Fruit fly (Drosophila melanogaster) whole organism, prepupa: ENCODE results near the gene Tl.

ENCODE experiments used
- Blimp-1 ChIP-seq: fragments of 200-800 bp; sonication (Bioruptor generic); optimal IDR thresholded peaks from 3 replicates; lab custom pipeline; 2017; ENCODE audit warnings: missing biosample characterization, missing genetic modification characterization, mild to moderate bottlenecking, moderate library complexity, missing genetic modification reagents
- CG10631 ChIP-seq: fragments of 200-800 bp; sonication (Bioruptor generic); optimal IDR thresholded peaks from 2 replicates; lab custom pipeline; 2016; ENCODE audit warnings: missing biosample characterization, missing genetic modification characterization
- CG10669 ChIP-seq: fragments of 200-800 bp; sonication (Bioruptor generic); optimal IDR thresholded peaks from 3 replicates; lab custom pipeline; 2018; ENCODE audit warnings: missing biosample characterization, mild to moderate bottlenecking, missing genetic modification characterization, moderate library complexity
- CG11294 ChIP-seq: fragments of 200-800 bp; sonication (Bioruptor generic); IDR thresholded peaks from 2 replicates; pipeline ENCODE4 v1.3.6; 2022; ENCODE audit warnings: missing biosample characterization, missing genetic modification characterization
- CG11762 ChIP-seq: fragments of 200-800 bp; sonication (Bioruptor generic); optimal IDR thresholded peaks from 3 replicates; lab custom pipeline; 2016; ENCODE audit warnings: missing biosample characterization, missing genetic modification characterization; ENCODE audit not compliant: insufficient read depth
- CG11902 ChIP-seq: fragments of 200-800 bp; sonication (Bioruptor generic); optimal IDR thresholded peaks from 3 replicates; lab custom pipeline; 2016; ENCODE audit warnings: missing biosample characterization, missing genetic modification characterization
- CG3032 ChIP-seq: fragments of 200-800 bp; optimal IDR thresholded peaks from 2 replicates; lab custom pipeline; 2019; ENCODE audit warnings: missing biosample characterization, mild to moderate bottlenecking, missing genetic modification characterization, moderate library complexity
- CG31627 ChIP-seq: fragments of 200-800 bp; sonication (Bioruptor generic); optimal IDR thresholded peaks from 3 replicates; lab custom pipeline; 2016; ENCODE audit warnings: missing biosample characterization, missing genetic modification characterization
- CG32006 ChIP-seq: fragments of 200-800 bp; sonication (Bioruptor generic); optimal IDR thresholded peaks from 3 replicates; lab custom pipeline; 2017; ENCODE audit warnings: missing biosample characterization, mild to moderate bottlenecking, missing genetic modification characterization
- CG34406 ChIP-seq: fragments of 200-800 bp; sonication (Bioruptor generic); optimal IDR thresholded peaks from 3 replicates; lab custom pipeline; 2016; ENCODE audit warnings: missing biosample characterization, missing genetic modification characterization
- CG4318 ChIP-seq: fragments of 200-800 bp; sonication (Bioruptor generic); optimal IDR thresholded peaks from 3 replicates; lab custom pipeline; 2017; ENCODE audit warnings: missing biosample characterization, mild to moderate bottlenecking, missing genetic modification characterization
- CG6163 ChIP-seq: fragments of 200-800 bp; sonication (Bioruptor generic); IDR thresholded peaks from 3 replicates; pipeline ENCODE4 v1.3.6; 2022; ENCODE audit warnings: missing biosample characterization, missing genetic modification characterization
- CG6808 ChIP-seq: fragments of 200-800 bp; sonication (Bioruptor generic); optimal IDR thresholded peaks from 3 replicates; lab custom pipeline; 2017; ENCODE audit warnings: missing biosample characterization, missing genetic modification characterization, mild to moderate bottlenecking, moderate library complexity, missing genetic modification reagents
- CG6854 ChIP-seq: fragments of 200-800 bp; sonication (Bioruptor generic); optimal IDR thresholded peaks from 2 replicates; lab custom pipeline; 2017; ENCODE audit warnings: missing biosample characterization, mild to moderate bottlenecking, missing genetic modification characterization
- CG7368 ChIP-seq: fragments of 200-800 bp; sonication (Bioruptor generic); optimal IDR thresholded peaks from 3 replicates; lab custom pipeline; 2016; ENCODE audit warnings: missing biosample characterization, missing genetic modification characterization
- CG8119 ChIP-seq: fragments of 200-800 bp; sonication (Bioruptor generic); IDR thresholded peaks from 3 replicates; pipeline ENCODE4 v1.3.6; 2022; ENCODE audit warnings: missing biosample characterization, missing genetic modification characterization
- CG8319 ChIP-seq: fragments of 200-800 bp; sonication (Bioruptor generic); optimal IDR thresholded peaks from 3 replicates; lab custom pipeline; 2016; ENCODE audit warnings: missing biosample characterization, missing genetic modification characterization
- CG8632 ChIP-seq: fragments of 200-800 bp; sonication (Bioruptor generic); optimal IDR thresholded peaks from 3 replicates; lab custom pipeline; 2016; ENCODE audit warnings: missing biosample characterization, missing genetic modification characterization
- CG9139 ChIP-seq: fragments of 200-800 bp; sonication (Bioruptor generic); optimal IDR thresholded peaks from 3 replicates; lab custom pipeline; 2017; ENCODE audit warnings: missing biosample characterization, mild to moderate bottlenecking, missing genetic modification characterization
- Eip75B ChIP-seq: fragments of 200-800 bp; sonication (Bioruptor generic); optimal IDR thresholded peaks from 3 replicates; lab custom pipeline; 2016; ENCODE audit warnings: missing biosample characterization, missing genetic modification characterization
- Eip78C ChIP-seq: fragments of 200-800 bp; sonication (Bioruptor generic); peaks from one replicate; lab custom pipeline; 2016; ENCODE audit warnings: missing biosample characterization, missing genetic modification characterization
- Eip93F ChIP-seq: fragments of 200-800 bp; sonication (Bioruptor generic); optimal IDR thresholded peaks from 2 replicates; lab custom pipeline; 2016; ENCODE audit warnings: missing biosample characterization, mild to moderate bottlenecking, missing genetic modification characterization
- Ets21C ChIP-seq: fragments of 200-800 bp; sonication (Bioruptor generic); optimal IDR thresholded peaks from 3 replicates; lab custom pipeline; 2016; ENCODE audit warnings: missing biosample characterization, missing genetic modification characterization
- Ets96B ChIP-seq: fragments of 200-800 bp; optimal IDR thresholded peaks from 2 replicates; lab custom pipeline; 2019; ENCODE audit warnings: missing biosample characterization, mild to moderate bottlenecking, missing genetic modification characterization, moderate library complexity
- Gug ChIP-seq: fragments of 200-800 bp; sonication (Bioruptor generic); IDR thresholded peaks from 2 replicates; pipeline ENCODE4 v1.3.6; 2022; ENCODE audit warnings: missing biosample characterization, missing genetic modification characterization
- Hr38 ChIP-seq: sonication (Bioruptor generic); optimal IDR thresholded peaks from 2 replicates; lab custom pipeline; 2016; ENCODE audit warnings: missing biosample characterization, missing genetic modification characterization
- Hr4 ChIP-seq: fragments of 200-800 bp; sonication (Bioruptor generic); optimal IDR thresholded peaks from 3 replicates; lab custom pipeline; 2016; ENCODE audit warnings: missing biosample characterization, missing genetic modification characterization
- Met ChIP-seq: fragments of 200-800 bp; sonication (Bioruptor generic); optimal IDR thresholded peaks from 3 replicates; lab custom pipeline; 2016; ENCODE audit warnings: missing biosample characterization, missing genetic modification characterization
- OdsH ChIP-seq: fragments of 200-800 bp; sonication (Bioruptor generic); optimal IDR thresholded peaks from 3 replicates; lab custom pipeline; 2016; ENCODE audit warnings: missing biosample characterization, missing genetic modification characterization
- Sox102F ChIP-seq: fragments of 200-800 bp; sonication (Bioruptor generic); optimal IDR thresholded peaks from 2 replicates; lab custom pipeline; 2016; ENCODE audit warnings: missing biosample characterization, mild to moderate bottlenecking, missing genetic modification characterization
- Sox14 ChIP-seq: fragments of 200-800 bp; sonication (Bioruptor generic); optimal IDR thresholded peaks from 3 replicates; lab custom pipeline; 2016; ENCODE audit warnings: missing biosample characterization, missing genetic modification characterization
- Sox15 ChIP-seq: fragments of 200-800 bp; sonication (Bioruptor generic); optimal IDR thresholded peaks from 3 replicates; lab custom pipeline; 2016; ENCODE audit warnings: missing biosample characterization, missing genetic modification characterization
- dsx ChIP-seq: fragments of 200-800 bp; optimal IDR thresholded peaks from 3 replicates; lab custom pipeline; 2019; ENCODE audit warnings: missing biosample characterization, mild to moderate bottlenecking, missing genetic modification characterization, moderate library complexity; ENCODE audit not compliant: poor library complexity, severe bottlenecking
- esn ChIP-seq: fragments of 200-800 bp; sonication (Bioruptor generic); optimal IDR thresholded peaks from 2 replicates; lab custom pipeline; 2016; ENCODE audit warnings: missing biosample characterization, mild to moderate bottlenecking, missing genetic modification characterization, moderate library complexity
- fd59A ChIP-seq: fragments of 200-800 bp; sonication (Bioruptor generic); optimal IDR thresholded peaks from 2 replicates; lab custom pipeline; 2017; ENCODE audit warnings: missing biosample characterization, mild to moderate bottlenecking, missing genetic modification characterization, missing genetic modification reagents
- fd85E ChIP-seq: fragments of 200-800 bp; sonication (Bioruptor generic); optimal IDR thresholded peaks from 3 replicates; lab custom pipeline; 2016; ENCODE audit warnings: missing biosample characterization, missing genetic modification characterization
- fkh ChIP-seq: fragments of 200-800 bp; sonication (Bioruptor generic); optimal IDR thresholded peaks from 3 replicates; lab custom pipeline; 2017; ENCODE audit warnings: missing biosample characterization, mild to moderate bottlenecking, missing genetic modification characterization, moderate library complexity
- lz ChIP-seq: fragments of 200-800 bp; sonication (Bioruptor generic); optimal IDR thresholded peaks from 3 replicates; lab custom pipeline; 2016; ENCODE audit warnings: missing biosample characterization, missing genetic modification characterization
- net ChIP-seq: fragments of 200-800 bp; sonication (Bioruptor generic); optimal IDR thresholded peaks from 3 replicates; lab custom pipeline; 2016; ENCODE audit warnings: missing biosample characterization, missing genetic modification characterization
- salr ChIP-seq, 2 experiments: fragments of 200-800 bp; sonication (Bioruptor generic); optimal IDR thresholded peaks; 3 replicates each; lab custom pipeline; 2016 to 2018; ENCODE audit warnings: missing biosample characterization in 2 of 2, missing genetic modification characterization in 2 of 2, mild to moderate bottlenecking in 1 of 2
- spab ChIP-seq: fragments of 200-800 bp; sonication (Bioruptor generic); optimal IDR thresholded peaks from 2 replicates; lab custom pipeline; 2017; ENCODE audit warnings: missing biosample characterization, mild to moderate bottlenecking, missing genetic modification characterization, missing genetic modification reagents
- ss ChIP-seq, 2 experiments: fragments of 200-800 bp; sonication (Bioruptor generic); optimal IDR thresholded peaks; 2 replicates in 1 of 2; 3 replicates in 1 of 2; lab custom pipeline; 2017 to 2018; ENCODE audit warnings: mild to moderate bottlenecking in 2 of 2, missing biosample characterization in 2 of 2, missing genetic modification characterization in 2 of 2, moderate library complexity in 1 of 2
- svp ChIP-seq: fragments of 200-800 bp; sonication (Bioruptor generic); peaks from one replicate; lab custom pipeline; 2016; ENCODE audit warnings: missing biosample characterization, missing genetic modification characterization
- topi ChIP-seq: fragments of 200-800 bp; sonication (Bioruptor generic); optimal IDR thresholded peaks from 3 replicates; lab custom pipeline; 2016; ENCODE audit warnings: missing biosample characterization, missing genetic modification characterization

Tl gene

dm6 chr3R:26875544-26876027 lies 76.7 kb downstream of the Tl start, which contains the start of gene Rb97D (continued):
- TF ChIP-seq CG8632 (GFP tag; lab: Kevin White, UChicago) (peak; percentile 31), CG31627 (GFP tag; lab: Kevin White, UChicago) (peak; percentile 78), Eip93F (GFP tag; lab: Kevin White, UChicago) (no peak), CG8319 (GFP tag; lab: Kevin White, UChicago) (peak; percentile 43), Hr4 (GFP tag; lab: Kevin White, UChicago) (peak; percentile 78), CG8119 (GFP tag; lab: Robert Waterston, UW) (peak; percentile 58; the same call in 2 of the 3 replicates), CG11902 (peak; percentile 52), CG3032 (tag; lab: Kevin White, UChicago) (peak; percentile 61), Eip78C (GFP tag; lab: Kevin White, UChicago) (peak; percentile 71), Sox102F (GFP tag; lab: Kevin White, UChicago) (peak; percentile 52), salr (GFP tag; optimal IDR thresholded peaks at IDR 0.05; lab: Kevin White, UChicago) (peak in 1 of 2 experiments; percentile 19), Ets96B (tag; lab: Kevin White, UChicago) (peak; percentile 23), CG34406 (GFP tag; lab: Kevin White, UChicago) (peak; percentile 34), OdsH (GFP tag; lab: Kevin White, UChicago) (peak; percentile 67), topi (GFP tag; lab: Kevin White, UChicago) (peak; percentile 72), CG7368 (GFP tag; lab: Kevin White, UChicago) (no peak), CG32006 (GFP tag; lab: Kevin White, UChicago) (peak; percentile 74), fd59A (peak; percentile 2), Gug (GFP tag; lab: Robert Waterston, UW) (peak; percentile 60), lz (peak; percentile 80), CG6163 (GFP tag; lab: Robert Waterston, UW) (peak; percentile 80), Hr38 (GFP tag; lab: Kevin White, UChicago) (no peak), CG6808 (GFP tag; lab: Kevin White, UChicago) (peak; percentile 52), CG11762 (no peak), Ets21C (GFP tag; lab: Kevin White, UChicago) (peak; percentile 62), net (peak; percentile 61), Sox14 (peak; percentile 83), CG6854 (peak; percentile 14), svp (no peak), ss (GFP tag; optimal IDR thresholded peaks at IDR 0.05; lab: Kevin White, UChicago) (peak; percentile 42 to 48), spab (no peak)

- no peak for TF ChIP-seq ss (GFP tag; optimal IDR thresholded peaks at IDR 0.05; lab: Kevin White, UChicago)
- TF ChIP-seq Sox15 (GFP tag; lab: Kevin White, UChicago): no peak
- no peak for TF ChIP-seq CG10669 (GFP tag; lab: Kevin White, UChicago)
- no peak for TF ChIP-seq Met (GFP tag; lab: Kevin White, UChicago)
- TF ChIP-seq Eip75B: no peak
- TF ChIP-seq CG10631 (GFP tag; lab: Kevin White, UChicago): no peak
- peak; percentile 83 for TF ChIP-seq fkh (GFP tag; lab: Kevin White, UChicago)
- TF ChIP-seq esn (GFP tag; lab: Kevin White, UChicago): peak; percentile 14
- no peak for TF ChIP-seq Gug (GFP tag; lab: Robert Waterston, UW)
- TF ChIP-seq, all 60 proteins: peak for 2
Measured at dm6 chr3R:26876432-26876831, 77.6 kb downstream of the Tl start, which contains the start of gene CG5500. Gene CG5500, plus strand, starts transcription at chr3R:26876630.

- TF ChIP-seq CG8119 (GFP tag; lab: Robert Waterston, UW) (no peak), dsx (GFP tag; lab: Kevin White, UChicago) (no peak), Blimp-1 (GFP tag; lab: Kevin White, UChicago) (no peak), ss (GFP tag; optimal IDR thresholded peaks at IDR 0.05; lab: Kevin White, UChicago) (no peak), CG32006 (GFP tag; lab: Kevin White, UChicago) (no peak), CG9139 (no peak), fd85E (no peak), CG8319 (GFP tag; lab: Kevin White, UChicago) (no peak), spab (no peak), Eip93F (GFP tag; lab: Kevin White, UChicago) (no peak), CG6808 (GFP tag; lab: Kevin White, UChicago) (no peak), CG4318 (GFP tag; lab: Kevin White, UChicago) (no peak), Ets21C (GFP tag; lab: Kevin White, UChicago) (no peak), CG6163 (GFP tag; lab: Robert Waterston, UW) (no peak), lz (no peak), salr (GFP tag; optimal IDR thresholded peaks at IDR 0.05; lab: Kevin White, UChicago) (no peak), svp (no peak), CG11294 (GFP tag; lab: Robert Waterston, UW) (no peak)
Measured at dm6 chr3R:26876851-26877250, 78.0 kb downstream of the Tl start.
